Fruit fly (Drosophila melanogaster) whole organism, embryonic: ENCODE data around the gene CG34434.

Source experiments
- Adf1 ChIP-seq: fragments of 200-800 bp; sonication (Bioruptor generic); IDR thresholded peaks from 2 replicates; pipeline ENCODE4 v1.3.6; 2022; ENCODE audit warnings: missing biosample characterization, missing genetic modification characterization
- Atf6 ChIP-seq: fragments of 200-800 bp; sonication (Bioruptor generic); IDR thresholded peaks from 2 replicates; pipeline ENCODE4 v1.3.6; 2022; ENCODE audit warnings: missing biosample characterization, missing genetic modification characterization
- BEAF-32 ChIP-seq: fragments of 200-800 bp; sonication (Bioruptor generic); optimal IDR thresholded peaks from 3 replicates; lab custom pipeline; 2017; ENCODE audit warnings: missing biosample characterization, missing genetic modification characterization, mild to moderate bottlenecking, moderate library complexity, missing genetic modification reagents
- CG11247 ChIP-seq: fragments of 200-800 bp; sonication (Bioruptor generic); IDR thresholded peaks from 2 replicates; pipeline ENCODE4 v1.3.6; 2022; ENCODE audit warnings: missing biosample characterization, missing genetic modification characterization
- CG13287 ChIP-seq: fragments of 200-800 bp; sonication (Bioruptor generic); IDR thresholded peaks from 2 replicates; pipeline ENCODE4 v1.3.6; 2022; ENCODE audit warnings: missing biosample characterization, missing genetic modification characterization; ENCODE audit not compliant: partially characterized antibody
- CG13296 ChIP-seq: fragments of 200-800 bp; sonication (Bioruptor generic); optimal IDR thresholded peaks from 3 replicates; lab custom pipeline; 2018; ENCODE audit warnings: missing biosample characterization, mild to moderate bottlenecking, missing genetic modification characterization
- CG15696 ChIP-seq: fragments of 200-800 bp; sonication (Bioruptor generic); optimal IDR thresholded peaks from 2 replicates; lab custom pipeline; 2019; ENCODE audit warnings: missing biosample characterization, mild to moderate bottlenecking, missing genetic modification characterization, moderate library complexity
- CG1647 ChIP-seq: fragments of 200-800 bp; sonication (Bioruptor generic); optimal IDR thresholded peaks from 3 replicates; lab custom pipeline; 2016; ENCODE audit warnings: missing biosample characterization, missing genetic modification characterization
- CG18011 ChIP-seq: fragments of 200-800 bp; sonication (Bioruptor generic); optimal IDR thresholded peaks from 2 replicates; lab custom pipeline; 2017; ENCODE audit warnings: missing biosample characterization, missing genetic modification characterization, mild to moderate bottlenecking, moderate library complexity, missing genotype
- CG1832 ChIP-seq: fragments of 200-800 bp; sonication (Bioruptor generic); optimal IDR thresholded peaks from 2 replicates; lab custom pipeline; 2017; ENCODE audit warnings: missing biosample characterization, mild to moderate bottlenecking, missing genetic modification characterization, inconsistent platforms
- CG2129 ChIP-seq: fragments of 200-800 bp; sonication (Bioruptor generic); IDR thresholded peaks from 2 replicates; pipeline ENCODE4 v1.3.6; 2022; ENCODE audit warnings: missing biosample characterization, missing genetic modification characterization; ENCODE audit not compliant: partially characterized antibody
- CG30403 ChIP-seq: fragments of 200-800 bp; sonication (Bioruptor generic); optimal IDR thresholded peaks from 3 replicates; lab custom pipeline; 2016; ENCODE audit warnings: missing biosample characterization, missing genetic modification characterization
- CG4820 ChIP-seq: fragments of 200-800 bp; sonication (Bioruptor generic); optimal IDR thresholded peaks from 3 replicates; lab custom pipeline; 2016; ENCODE audit warnings: missing biosample characterization, missing genetic modification characterization
- CG7271 ChIP-seq: fragments of 200-800 bp; sonication (Bioruptor generic); optimal IDR thresholded peaks from 2 replicates; lab custom pipeline; 2018; ENCODE audit warnings: missing biosample characterization, mild to moderate bottlenecking, missing genetic modification characterization, moderate library complexity
- CG9437 ChIP-seq: fragments of 200-800 bp; sonication (Bioruptor generic); optimal IDR thresholded peaks from 2 replicates; lab custom pipeline; 2018; ENCODE audit warnings: missing biosample characterization, mild to moderate bottlenecking, missing genetic modification characterization
- CTCF ChIP-seq: fragments of 200-800 bp; sonication (Bioruptor generic); optimal IDR thresholded peaks from 2 replicates; lab custom pipeline; 2017; ENCODE audit warnings: missing biosample characterization, mild to moderate bottlenecking, missing genetic modification characterization, moderate library complexity
- D ChIP-seq, 2 experiments: fragments of 200-800 bp in 1 of 2; fragments of >200 bp in 1 of 2; sonication (Bioruptor generic) in 1 of 2; optimal IDR thresholded peaks; 2 replicates in 1 of 2; 3 replicates in 1 of 2; lab custom pipeline; 2017; ENCODE audit warnings: mild to moderate bottlenecking in 1 of 2, missing biosample characterization in 1 of 2, missing genetic modification characterization in 1 of 2, missing genetic modification reagents in 1 of 2
- Dad ChIP-seq: fragments of 200-800 bp; sonication (Bioruptor generic); optimal IDR thresholded peaks from 3 replicates; lab custom pipeline; 2016; ENCODE audit warnings: missing biosample characterization, missing genetic modification characterization
- Dek ChIP-seq: fragments of 200-800 bp; sonication (Bioruptor generic); optimal IDR thresholded peaks from 3 replicates; lab custom pipeline; 2019; ENCODE audit warnings: missing biosample characterization, mild to moderate bottlenecking, missing genetic modification characterization, moderate library complexity
- Doc2 ChIP-seq: fragments of 200-800 bp; sonication (Bioruptor generic); IDR thresholded peaks from 2 replicates; pipeline ENCODE4 v1.3.6; 2022; ENCODE audit warnings: missing biosample characterization, missing genetic modification characterization
- Gug ChIP-seq: fragments of 200-800 bp; sonication (Bioruptor generic); IDR thresholded peaks from 4 replicates; pipeline ENCODE4 v1.3.6; 2022; ENCODE audit warnings: missing biosample characterization, missing genetic modification characterization
- HLH3B ChIP-seq: fragments of 200-800 bp; sonication (Bioruptor generic); IDR thresholded peaks from 2 replicates; pipeline ENCODE4 v1.3.6; 2022; ENCODE audit warnings: missing biosample characterization, missing genetic modification characterization
- HLH4C ChIP-seq: fragments of 200-800 bp; sonication (Bioruptor generic); IDR thresholded peaks from 3 replicates; pipeline ENCODE4 v1.3.6; 2022; ENCODE audit warnings: missing biosample characterization, missing genetic modification characterization; ENCODE audit not compliant: partially characterized antibody
- Hr3 ChIP-seq: fragments of 200-800 bp; sonication (Bioruptor generic); optimal IDR thresholded peaks from 3 replicates; lab custom pipeline; 2016; ENCODE audit warnings: missing biosample characterization, missing genetic modification characterization
- Hr39 ChIP-seq: fragments of >200 bp; optimal IDR thresholded peaks from 2 replicates; lab custom pipeline; 2017
- Trl ChIP-seq, 3 experiments: fragments of >200 bp in 2 of 3; fragments of 200-800 bp in 1 of 3; sonication (Bioruptor generic) in 1 of 3; optimal IDR thresholded peaks; 2 replicates in 1 of 3; 3 replicates in 2 of 3; lab custom pipeline; 2016 to 2017; ENCODE audit warnings: missing biosample characterization in 1 of 3, missing genetic modification characterization in 1 of 3
- Xbp1 ChIP-seq: fragments of 200-800 bp; sonication (Bioruptor generic); optimal IDR thresholded peaks from 3 replicates; lab custom pipeline; 2016; ENCODE audit warnings: missing biosample characterization, mild to moderate bottlenecking, missing genetic modification characterization
- ab ChIP-seq: fragments of 200-800 bp; sonication (Bioruptor generic); optimal IDR thresholded peaks from 2 replicates; lab custom pipeline; 2016; ENCODE audit warnings: missing biosample characterization, missing genetic modification characterization
- amos ChIP-seq: fragments of 200-800 bp; sonication (Bioruptor generic); IDR thresholded peaks from 2 replicates; pipeline ENCODE4 v1.3.6; 2022; ENCODE audit warnings: missing biosample characterization, missing genetic modification characterization; ENCODE audit not compliant: partially characterized antibody
- aop ChIP-seq: fragments of 200-800 bp; sonication (Bioruptor generic); IDR thresholded peaks from 2 replicates; pipeline ENCODE4 v1.3.6; 2022; ENCODE audit warnings: missing biosample characterization, missing genetic modification characterization
- ase ChIP-seq: fragments of 200-800 bp; sonication (Bioruptor generic); IDR thresholded peaks from 3 replicates; pipeline ENCODE4 v1.3.6; 2022; ENCODE audit warnings: missing biosample characterization, missing genetic modification characterization
- ato ChIP-seq: fragments of 200-800 bp; sonication (Bioruptor generic); IDR thresholded peaks from 2 replicates; pipeline ENCODE4 v1.3.6; 2022; ENCODE audit warnings: missing biosample characterization, missing genetic modification characterization; ENCODE audit not compliant: partially characterized antibody
- cas ChIP-seq: fragments of 200-800 bp; sonication (Bioruptor generic); IDR thresholded peaks from 2 replicates; pipeline ENCODE4 v1.3.6; 2022; ENCODE audit warnings: missing biosample characterization, missing genetic modification characterization
- chm ChIP-seq: fragments of 200-800 bp; sonication (Bioruptor generic); IDR thresholded peaks from 2 replicates; pipeline ENCODE4 v1.3.6; 2022; ENCODE audit warnings: missing biosample characterization, missing genetic modification characterization
- dati ChIP-seq: fragments of 200-800 bp; sonication (Bioruptor generic); IDR thresholded peaks from 2 replicates; pipeline ENCODE4 v1.3.6; 2022; ENCODE audit warnings: missing biosample characterization, missing genetic modification characterization
- emc ChIP-seq: fragments of 200-800 bp; sonication (Bioruptor generic); optimal IDR thresholded peaks from 2 replicates; lab custom pipeline; 2016; ENCODE audit warnings: missing biosample characterization, missing genetic modification characterization
- esg ChIP-seq: fragments of 200-800 bp; sonication (Bioruptor generic); conservative IDR thresholded peaks from 2 replicates; pipeline ENCODE4 v1.3.6; 2022; ENCODE audit warnings: missing biosample characterization, missing genetic modification characterization
- fd96Cb ChIP-seq: fragments of 200-800 bp; sonication (Bioruptor generic); optimal IDR thresholded peaks from 2 replicates; lab custom pipeline; 2018; ENCODE audit warnings: missing biosample characterization, mild to moderate bottlenecking, missing genetic modification characterization, moderate library complexity
- grn ChIP-seq: fragments of 200-800 bp; sonication (Bioruptor generic); optimal IDR thresholded peaks from 3 replicates; lab custom pipeline; 2017; ENCODE audit warnings: missing biosample characterization, missing genetic modification characterization
- gsb ChIP-seq: fragments of 200-800 bp; sonication (Bioruptor generic); IDR thresholded peaks from 2 replicates; pipeline ENCODE4 v1.3.6; 2022; ENCODE audit warnings: missing biosample characterization, missing genetic modification characterization
- jumu ChIP-seq: fragments of 200-800 bp; sonication (Bioruptor generic); optimal IDR thresholded peaks from 3 replicates; lab custom pipeline; 2016; ENCODE audit warnings: missing biosample characterization, missing genetic modification characterization
- lab ChIP-seq: fragments of 200-800 bp; sonication (Bioruptor generic); optimal IDR thresholded peaks from 3 replicates; lab custom pipeline; 2017; ENCODE audit warnings: missing biosample characterization, missing genetic modification characterization, mild to moderate bottlenecking, moderate library complexity, missing genetic modification reagents
- nau ChIP-seq: fragments of 200-800 bp; sonication (Bioruptor generic); optimal IDR thresholded peaks from 3 replicates; lab custom pipeline; 2017; ENCODE audit warnings: missing biosample characterization, mild to moderate bottlenecking, missing genetic modification characterization, missing genetic modification reagents
- ro ChIP-seq: fragments of 200-800 bp; sonication (Bioruptor generic); IDR thresholded peaks from 2 replicates; pipeline ENCODE4 v1.3.6; 2022; ENCODE audit warnings: missing biosample characterization, missing genetic modification characterization
- sisA ChIP-seq: fragments of 200-800 bp; sonication (Bioruptor generic); IDR thresholded peaks from 2 replicates; pipeline ENCODE4 v1.3.6; 2022; ENCODE audit warnings: missing biosample characterization, missing genetic modification characterization
- stc ChIP-seq: fragments of 200-800 bp; sonication (Bioruptor generic); IDR thresholded peaks from 2 replicates; pipeline ENCODE4 v1.3.6; 2022; ENCODE audit warnings: missing biosample characterization, missing genetic modification characterization
- z ChIP-seq: fragments of 200-800 bp; sonication (Bioruptor generic); IDR thresholded peaks from 3 replicates; pipeline ENCODE4 v1.3.6; 2022; ENCODE audit warnings: missing biosample characterization, missing genetic modification characterization
- zfh2 ChIP-seq: fragments of 200-800 bp; sonication (Bioruptor generic); optimal IDR thresholded peaks from 2 replicates; lab custom pipeline; 2016; ENCODE audit warnings: missing biosample characterization, missing genetic modification characterization

CG34434 gene

DNA sequence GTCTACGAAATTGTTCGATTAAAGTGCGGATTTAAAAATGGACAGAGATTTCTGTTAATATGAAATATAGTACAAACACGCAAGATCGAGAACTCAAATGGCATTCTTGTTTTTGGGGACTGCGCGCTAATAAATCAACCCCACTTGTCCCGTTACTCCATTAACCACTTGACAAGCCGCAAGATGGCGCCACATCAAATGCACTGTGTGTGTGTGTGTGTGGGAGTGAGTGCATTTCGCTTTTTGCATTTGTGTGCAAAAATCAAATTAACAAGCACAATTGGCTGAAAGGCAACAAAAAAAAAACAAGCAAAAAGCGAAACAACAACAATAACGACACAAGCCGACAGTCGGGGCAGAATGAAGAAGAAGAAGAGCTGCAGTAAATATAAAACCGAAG, 8.5 kb downstream of the CG34434 start:
- TF ChIP-seq Atf6 (GFP tag; lab: Robert Waterston, UW) (no peak), CTCF (GFP tag; lab: Kevin White, UChicago) (peak; percentile 79), CG1832 (GFP tag; lab: Kevin White, UChicago) (no peak)

DNA sequence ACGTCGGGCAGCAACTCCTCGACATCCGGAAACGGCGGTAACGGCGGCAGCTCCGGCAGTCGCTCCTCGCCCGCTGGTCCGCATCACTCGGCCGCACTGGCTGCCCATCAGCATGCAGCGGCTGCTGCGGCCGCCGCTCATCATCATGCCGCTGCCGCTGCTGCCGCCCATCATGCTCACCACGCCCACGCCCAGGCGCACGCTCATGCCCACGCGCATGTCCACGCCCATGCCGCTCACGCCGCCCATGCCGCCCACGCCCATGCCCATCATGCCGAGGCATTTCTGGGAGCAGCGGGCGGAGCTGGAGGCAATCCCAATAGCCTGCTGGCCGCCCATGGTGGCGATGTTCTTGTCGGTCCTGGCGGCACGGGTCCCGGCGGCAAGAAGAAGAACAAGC, 9.8 kb downstream of the CG34434 start:
- TF ChIP-seq Hr39 = peak; percentile 97
- TF ChIP-seq ab = no peak

- no peak for TF ChIP-seq CG13287
- no peak for TF ChIP-seq stc (GFP tag; lab: Robert Waterston, UW)
- TF ChIP-seq HLH4C = no peak
- TF ChIP-seq dati (GFP tag; lab: Robert Waterston, UW) = no peak
- TF ChIP-seq CG7271 (tag; lab: Kevin White, UChicago) = peak; percentile 26
- TF ChIP-seq jumu (GFP tag; lab: Kevin White, UChicago) = no peak
- TF ChIP-seq zfh2 (GFP tag; lab: Kevin White, UChicago) = peak; percentile 12
- TF ChIP-seq cas = no peak
- TF ChIP-seq CG30403 (GFP tag; lab: Kevin White, UChicago) = peak; percentile 7
- TF ChIP-seq HLH3B = no peak
- TF ChIP-seq gsb (GFP tag; lab: Robert Waterston, UW) = no peak
- TF ChIP-seq CG13296 (GFP tag; lab: Kevin White, UChicago) = no peak
- no peak for TF ChIP-seq Doc2
- TF ChIP-seq fd96Cb (tag; lab: Kevin White, UChicago) = peak; percentile 25
- no peak for TF ChIP-seq BEAF-32 (GFP tag; lab: Kevin White, UChicago)
- no peak for TF ChIP-seq ase (GFP tag; lab: Robert Waterston, UW)
- TF ChIP-seq z (GFP tag; lab: Robert Waterston, UW) = no peak
- TF ChIP-seq CG2129 (GFP tag; lab: Robert Waterston, UW) = no peak
- TF ChIP-seq D (optimal IDR thresholded peaks at IDR 0.05; lab: Kevin White, UChicago) = no peak
- TF ChIP-seq D (GFP tag; optimal IDR thresholded peaks at IDR 0.05; lab: Kevin White, UChicago) = peak; percentile 15
- TF ChIP-seq sisA = peak; percentile 44; the same call in 1 of the 2 replicates
- TF ChIP-seq lab = peak; percentile 30
- TF ChIP-seq nau (GFP tag; lab: Kevin White, UChicago) = no peak
- TF ChIP-seq Trl (optimal IDR thresholded peaks at IDR 0.05; lab: Kevin White, UChicago) = no peak
- no peak for TF ChIP-seq Trl (GFP tag; optimal IDR thresholded peaks at IDR 0.05; lab: Kevin White, UChicago)
- TF ChIP-seq CG1647 = no peak
- TF ChIP-seq CG11247 = no peak
- no peak for TF ChIP-seq aop (GFP tag; lab: Robert Waterston, UW)
- peak; percentile 6 for TF ChIP-seq Hr3 (GFP tag; lab: Kevin White, UChicago)
- no peak for TF ChIP-seq emc (GFP tag; lab: Kevin White, UChicago)
- no peak for TF ChIP-seq CG18011 (GFP tag; lab: Kevin White, UChicago)
- 0 out of 2 replicates have a peak, but pooled peaks have one; percentile 9 for TF ChIP-seq chm (GFP tag; lab: Robert Waterston, UW)
- peak; percentile 1 for TF ChIP-seq CG9437 (GFP tag; lab: Kevin White, UChicago)
- no peak for TF ChIP-seq ro (GFP tag; lab: Robert Waterston, UW)
- peak; percentile 27 for TF ChIP-seq CG4820 (GFP tag; lab: Kevin White, UChicago)
- TF ChIP-seq amos = no peak
- no peak for TF ChIP-seq Adf1 (GFP tag; lab: Robert Waterston, UW)
- no peak for TF ChIP-seq grn (GFP tag; lab: Kevin White, UChicago)
- TF ChIP-seq Xbp1 = peak; percentile 14
- no peak for TF ChIP-seq ato (GFP tag; lab: Robert Waterston, UW)
- TF ChIP-seq Dek (tag; lab: Kevin White, UChicago) = no peak
- no peak for TF ChIP-seq Dad (GFP tag; lab: Kevin White, UChicago)
- 0 out of 2 replicates have a peak, but pooled peaks have one; percentile 9 for TF ChIP-seq esg (GFP tag; lab: Robert Waterston, UW)
- peak; percentile 30; the same call in 1 of the 4 replicates for TF ChIP-seq Gug (GFP tag; lab: Robert Waterston, UW)
- TF ChIP-seq CG15696 (tag; lab: Kevin White, UChicago) = peak; percentile 63
Observed at dm6 chrX:5604181-5604580, 12.0 kb downstream of the CG34434 start.
